Worm (Caenorhabditis elegans) whole organism, midembryonic: ENCODE results near the gene str-261.

Experiments used
- T22C8.4 ChIP-seq: fragments of 200-800 bp; sonication (Bioruptor generic); IDR thresholded peaks from 2 replicates; pipeline ENCODE4 v1.3.6; 2022; ENCODE audit warnings: missing genetic modification characterization, missing compliant biosample characterization
- flt-1 ChIP-seq: fragments of 200-800 bp; sonication (Bioruptor generic); IDR thresholded peaks from 2 replicates; pipeline ENCODE4 v1.3.6; 2022; ENCODE audit warnings: missing genetic modification characterization, missing compliant biosample characterization
- klf-2 ChIP-seq: fragments of 200-800 bp; sonication (Bioruptor generic); conservative IDR thresholded peaks from 2 replicates; pipeline ENCODE4 v1.3.6; 2022; ENCODE audit warnings: missing genetic modification reagents, missing genetic modification characterization, missing compliant biosample characterization
- med-1 ChIP-seq: sonication (generic microtip); optimal IDR thresholded peaks from 2 replicates; lab custom pipeline; 2017; ENCODE audit warnings: missing genetic modification characterization, mild to moderate bottlenecking, missing compliant biosample characterization, antibody characterized with exemption, missing genetic modification reagents; ENCODE audit not compliant: insufficient read depth
- ref-1 ChIP-seq: fragments of 200-800 bp; sonication (Bioruptor generic); conservative IDR thresholded peaks from 2 replicates; pipeline ENCODE4 v1.3.6; 2022; ENCODE audit warnings: missing genetic modification reagents, missing genetic modification characterization, missing compliant biosample characterization
- tab-1 ChIP-seq: fragments of 200-800 bp; sonication (Bioruptor generic); IDR thresholded peaks from 2 replicates; pipeline ENCODE4 v1.3.6; 2022; ENCODE audit warnings: missing genetic modification characterization, missing compliant biosample characterization
- ztf-29 ChIP-seq: fragments of 200-800 bp; sonication (Bioruptor generic); IDR thresholded peaks from 2 replicates; pipeline ENCODE4 v1.3.6; 2022; ENCODE audit warnings: missing genetic modification reagents, missing genetic modification characterization, missing compliant biosample characterization

- TF ChIP-seq ztf-29 (GFP tag; lab: Robert Waterston, UW) (no peak), ref-1 (GFP tag; lab: Robert Waterston, UW) (no peak), flt-1 (GFP tag; lab: Robert Waterston, UW) (no peak), tab-1 (no peak), T22C8.4 (no peak), klf-2 (GFP tag; lab: Robert Waterston, UW) (no peak), med-1 (GFP tag; lab: Kevin White, UChicago) (no peak)
Observed at ce11 chrIII:11063259-11063658, 11.1 kb upstream of the str-261 start, which contains the start of gene rsa-2.
